Worm (Caenorhabditis elegans) whole organism, late embryonic: ENCODE measurements around the gene T13C2.2.

Experiments
- Y22D7AL.16 ChIP-seq: sonication (generic microtip); optimal IDR thresholded peaks from 2 replicates; lab custom pipeline; 2016; ENCODE audit warnings: missing genetic modification characterization, missing compliant biosample characterization
- ceh-22 ChIP-seq: sonication (generic microtip); optimal IDR thresholded peaks from 2 replicates; lab custom pipeline; 2017; ENCODE audit warnings: missing biosample characterization, missing genetic modification characterization
- dve-1 ChIP-seq: sonication (generic microtip); optimal IDR thresholded peaks from 2 replicates; lab custom pipeline; 2017; ENCODE audit warnings: antibody characterized with exemption, mild to moderate bottlenecking, missing genetic modification characterization, missing compliant biosample characterization
- elt-4 ChIP-seq: sonication (generic microtip); optimal IDR thresholded peaks from 2 replicates; lab custom pipeline; 2016; ENCODE audit warnings: missing genetic modification characterization, missing compliant biosample characterization
- ets-4 ChIP-seq: sonication (generic microtip); optimal IDR thresholded peaks from 2 replicates; lab custom pipeline; 2016; ENCODE audit warnings: missing genetic modification characterization, missing compliant biosample characterization
- fkh-10 ChIP-seq: fragments of 150-350 bp; optimal IDR thresholded peaks from 2 replicates; lab custom pipeline; 2014; ENCODE audit warnings: missing biosample characterization, missing genetic modification reagents, missing genetic modification characterization
- hlh-30 ChIP-seq: sonication (generic microtip); optimal IDR thresholded peaks from 2 replicates; lab custom pipeline; 2017; ENCODE audit warnings: antibody characterized with exemption, missing genetic modification characterization, missing compliant biosample characterization; ENCODE audit not compliant: insufficient read depth
- mec-3 ChIP-seq: sonication (generic microtip); optimal IDR thresholded peaks from 2 replicates; lab custom pipeline; 2016; ENCODE audit warnings: borderline replicate concordance, missing genetic modification characterization, missing compliant biosample characterization
- nfya-1 ChIP-seq: sonication (generic microtip); optimal IDR thresholded peaks from 2 replicates; lab custom pipeline; 2017; ENCODE audit warnings: missing genetic modification characterization, mild to moderate bottlenecking, missing compliant biosample characterization, antibody characterized with exemption, moderate library complexity
- nhr-11 ChIP-seq: fragments of 150-350 bp; optimal IDR thresholded peaks from 2 replicates; lab custom pipeline; 2014; ENCODE audit warnings: missing biosample characterization, missing genetic modification characterization
- pha-4 ChIP-seq: fragments of 150-350 bp; optimal IDR thresholded peaks from 2 replicates; lab custom pipeline; 2018; ENCODE audit warnings: missing biosample characterization, missing genetic modification reagents, missing genetic modification characterization
- pqm-1 ChIP-seq: sonication (generic microtip); optimal IDR thresholded peaks from 2 replicates; lab custom pipeline; 2016; ENCODE audit warnings: missing genetic modification characterization, missing compliant biosample characterization
- rnt-1 ChIP-seq: sonication (generic microtip); optimal IDR thresholded peaks from 2 replicates; lab custom pipeline; 2016; ENCODE audit warnings: missing genetic modification characterization, missing compliant biosample characterization
- tbx-2 ChIP-seq: sonication (generic microtip); optimal IDR thresholded peaks from 2 replicates; lab custom pipeline; 2016; ENCODE audit warnings: missing genetic modification characterization, missing compliant biosample characterization

- TF ChIP-seq fkh-10 (no peak), pha-4 (tag; lab: Kevin White, UChicago) (no peak), Y22D7AL.16 (tag; lab: Kevin White, UChicago) (no peak), hlh-30 (tag; lab: Kevin White, UChicago) (no peak), nhr-11 (no peak), tbx-2 (tag; lab: Kevin White, UChicago) (peak; percentile 32), rnt-1 (tag; lab: Kevin White, UChicago) (no peak), pqm-1 (no peak), ceh-22 (tag; lab: Kevin White, UChicago) (no peak), mec-3 (no peak), nfya-1 (tag; lab: Kevin White, UChicago) (no peak), dve-1 (tag; lab: Kevin White, UChicago) (no peak), ets-4 (no peak), elt-4 (tag; lab: Kevin White, UChicago) (no peak)
Measured at ce11 chrII:6782738-6783163, 9.2 kb upstream of the T13C2.2 start.
